Worm (Caenorhabditis elegans): ENCODE results near the gene F43E2.6.
A peak's percentile ranks its signal among the peaks of the same experiment; 100 is the strongest.

Gene F43E2.6

ce11 chrII:7381142-7381611 lies 12.5 kb upstream of the F43E2.6 start, which contains the start of gene C07D10.5:
TSS of gene C07D10.5 (plus strand) at chrII:7381561.
- TF ChIP-seq mdt-29 (GFP tag; IDR thresholded peaks at IDR 0.05) (no peak), cey-2 (tag; optimal IDR thresholded peaks at IDR 0.05; ENCODE audit: borderline replicate concordance, insufficient read depth) (no peak), ceh-82 (tag; optimal IDR thresholded peaks at IDR 0.05) (no peak), aha-1 (tag) (no peak), spr-1 (tag; optimal IDR thresholded peaks at IDR 0.05) (no peak), php-3 (GFP tag; IDR thresholded peaks at IDR 0.05) (no peak), Y48G9A.11 (GFP tag; IDR thresholded peaks at IDR 0.05) (no peak), fkh-10 (GFP tag; optimal IDR thresholded peaks at IDR 0.05) (no peak), unc-39 (tag; optimal IDR thresholded peaks at IDR 0.05) (no peak), D1046.2 (GFP tag; IDR thresholded peaks at IDR 0.05) (no peak), F44E2.7 (GFP tag; IDR thresholded peaks at IDR 0.05) (no peak), zfp-3 (GFP tag; conservative IDR thresholded peaks at IDR 0.05) (no peak), tra-1 (GFP tag; IDR thresholded peaks at IDR 0.05) (no peak), fos-1 (tag; optimal IDR thresholded peaks at IDR 0.05) (no peak)

DNA sequence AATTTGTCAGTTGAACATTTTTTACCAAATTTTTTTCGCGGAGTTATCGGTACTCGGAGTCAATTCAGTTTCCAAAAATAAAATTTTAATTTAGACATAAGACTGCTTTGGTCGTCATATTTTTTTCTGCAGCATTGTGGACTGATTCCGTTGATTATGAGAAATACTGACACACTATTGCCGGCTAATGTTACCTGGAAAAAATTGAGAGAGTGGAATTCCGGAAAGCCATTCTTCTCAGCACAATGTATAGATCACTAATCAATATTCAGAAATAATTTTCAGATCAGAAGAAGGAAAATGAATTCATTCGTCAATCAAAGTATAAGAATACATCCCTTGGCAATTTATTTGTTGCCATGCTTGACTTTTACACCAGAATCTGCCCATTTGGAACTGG lies 10.4 kb upstream of the F43E2.6 start, which contains the start of gene C07D10.6:
Gene C07D10.6, plus strand, starts transcription at position 301 of the 400 bp plus-strand sequence.
- no peak for TF ChIP-seq pha-4 (GFP tag; IDR thresholded peaks at IDR 0.05)
- TF ChIP-seq pha-4 (tag; optimal IDR thresholded peaks at IDR 0.05): no peak
- no peak for TF ChIP-seq F44E2.7 (GFP tag; IDR thresholded peaks at IDR 0.05)
- TF ChIP-seq nhr-6 (tag; optimal IDR thresholded peaks at IDR 0.05): no peak
- no peak for TF ChIP-seq nhr-28 (tag; optimal IDR thresholded peaks at IDR 0.05)
- TF ChIP-seq nhr-76 (tag; optimal IDR thresholded peaks at IDR 0.05): no peak
- no peak for TF ChIP-seq dpl-1 (GFP tag; optimal IDR thresholded peaks at IDR 0.05)

DNA sequence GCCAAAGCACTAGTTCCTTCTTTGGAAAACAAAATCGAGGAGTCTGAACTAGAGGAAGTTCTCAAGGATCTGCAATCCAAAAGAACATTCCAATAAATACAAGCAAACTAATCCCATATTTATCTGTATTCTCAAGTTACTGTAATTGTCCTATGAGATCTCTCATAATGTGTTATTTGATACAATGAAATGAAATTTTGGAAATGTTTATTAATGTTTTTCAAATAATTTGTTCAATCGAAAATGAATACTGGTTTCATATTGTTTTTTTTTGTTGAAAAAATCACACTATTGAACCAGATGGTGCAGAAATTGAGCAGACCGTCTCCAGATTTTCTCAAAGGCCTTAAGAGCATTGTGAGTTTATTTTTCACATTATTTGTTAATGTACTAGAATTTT lies 6.3 kb upstream of the F43E2.6 start, which contains the start of gene F43E2.1:
Gene F43E2.1, plus strand, starts transcription at position 301 of the 400 bp plus-strand sequence.
- no peak for TF ChIP-seq duxl-1 (tag; optimal IDR thresholded peaks at IDR 0.05; ENCODE audit: poor library complexity)
- TF ChIP-seq unc-130 (GFP tag; optimal IDR thresholded peaks at IDR 0.05): no peak
- no peak for TF ChIP-seq ctbp-1 (GFP tag; IDR thresholded peaks at IDR 0.05)

ce11 chrII:7374143-7374542 lies 5.5 kb upstream of the F43E2.6 start, which contains the start of the genes mtch-1 and rpb-4:
TSS of gene mtch-1 (minus strand) at chrII:7374166.
TSS of gene rpb-4 (plus strand) at chrII:7374495.
- no peak for TF ChIP-seq nhr-10 (tag; optimal IDR thresholded peaks at IDR 0.05)
- no peak for TF ChIP-seq skn-1 (tag; optimal IDR thresholded peaks at IDR 0.05)
- peak; percentile 50 for TF ChIP-seq dve-1 (tag; optimal IDR thresholded peaks at IDR 0.05; ENCODE audit: insufficient read depth)
- TF ChIP-seq daf-16 (GFP tag; optimal IDR thresholded peaks at IDR 0.05): peak in 1 of 2 experiments; percentile 50
- TF ChIP-seq daf-16 (tag; optimal IDR thresholded peaks at IDR 0.05): peak; percentile 93
- peak; percentile 29 for TF ChIP-seq hlh-30 (tag; optimal IDR thresholded peaks at IDR 0.05; ENCODE audit: insufficient read depth)
- TF ChIP-seq pqm-1 (tag; optimal IDR thresholded peaks at IDR 0.05): no peak
- peak; percentile 66 for TF ChIP-seq mep-1 (tag; optimal IDR thresholded peaks at IDR 0.05)
- no peak for TF ChIP-seq ceh-44 (GFP tag; IDR thresholded peaks at IDR 0.05)
- TF ChIP-seq Y5F2A.4 (GFP tag; optimal IDR thresholded peaks at IDR 0.05): no peak
- no peak for TF ChIP-seq F44E2.7 (GFP tag; IDR thresholded peaks at IDR 0.05)
- TF ChIP-seq lin-38 (GFP tag; IDR thresholded peaks at IDR 0.05): no peak
- peak; percentile 30 for TF ChIP-seq T20F7.1 (GFP tag; optimal IDR thresholded peaks at IDR 0.05)
- TF ChIP-seq pha-4 (GFP tag; IDR thresholded peaks at IDR 0.05): no peak
- TF ChIP-seq pha-4 (tag; optimal IDR thresholded peaks at IDR 0.05): peak; percentile 50
- TF ChIP-seq aha-1 (tag): peak; percentile 81
- peak in 1 of 2 experiments; percentile 62 for TF ChIP-seq lsy-2 (tag; optimal IDR thresholded peaks at IDR 0.05)
- TF ChIP-seq nhr-111 (GFP tag; optimal IDR thresholded peaks at IDR 0.05): no peak
- TF ChIP-seq dmd-9 (GFP tag; IDR thresholded peaks at IDR 0.05): no peak
- no peak for TF ChIP-seq ceh-82 (tag; optimal IDR thresholded peaks at IDR 0.05)
- peak; percentile 18 for TF ChIP-seq unc-130 (GFP tag; optimal IDR thresholded peaks at IDR 0.05)
- TF ChIP-seq nhr-76 (tag; optimal IDR thresholded peaks at IDR 0.05): no peak
- TF ChIP-seq lim-7 (GFP tag; IDR thresholded peaks at IDR 0.05): no peak
- TF ChIP-seq dpl-1 (GFP tag; optimal IDR thresholded peaks at IDR 0.05): peak; percentile 34
- TF ChIP-seq nhr-6 (tag; optimal IDR thresholded peaks at IDR 0.05): peak; percentile 85
- TF ChIP-seq zfp-3 (GFP tag; conservative IDR thresholded peaks at IDR 0.05): no peak
- TF ChIP-seq mes-2 (tag; optimal IDR thresholded peaks at IDR 0.05; ENCODE audit: poor library complexity, severe bottlenecking): peak; percentile 75
- no peak for TF ChIP-seq arid-1 (GFP tag; conservative IDR thresholded peaks at IDR 0.05)
- no peak for TF ChIP-seq php-3 (GFP tag; IDR thresholded peaks at IDR 0.05)
- TF ChIP-seq Y105C5A.15 (GFP tag; IDR thresholded peaks at IDR 0.05): no peak
- TF ChIP-seq dmd-8 (GFP tag; IDR thresholded peaks at IDR 0.05): no peak
- TF ChIP-seq zip-11 (GFP tag; IDR thresholded peaks at IDR 0.05): no peak
- no peak for TF ChIP-seq ceh-62 (tag; optimal IDR thresholded peaks at IDR 0.05)
